Worm (Caenorhabditis elegans) whole organism, early embryonic: ENCODE data around the gene C43H6.4.

ENCODE experiments used
- B0310.2 ChIP-seq: sonication (generic microtip); optimal IDR thresholded peaks from 2 replicates; lab custom pipeline; 2016; ENCODE audit warnings: mild to moderate bottlenecking, missing genetic modification characterization, missing compliant biosample characterization
- F13C5.2 ChIP-seq: sonication (generic microtip); optimal IDR thresholded peaks from 2 replicates; lab custom pipeline; 2017; ENCODE audit warnings: mild to moderate bottlenecking, missing genetic modification characterization, inconsistent platforms, missing compliant biosample characterization
- aly-1 ChIP-seq: sonication (generic microtip); optimal IDR thresholded peaks from 2 replicates; lab custom pipeline; 2016; ENCODE audit warnings: missing genetic modification characterization, missing compliant biosample characterization
- ama-1 ChIP-seq: fragments of 150-350 bp; optimal IDR thresholded peaks from 2 replicates; lab custom pipeline; 2014
- ceh-13 ChIP-seq: fragments of 200-800 bp; sonication (Bioruptor generic); optimal IDR thresholded peaks from 2 replicates; lab custom pipeline; 2018; ENCODE audit warnings: mild to moderate bottlenecking, missing genetic modification characterization, missing compliant biosample characterization
- ceh-36 ChIP-seq: sonication (generic microtip); optimal IDR thresholded peaks from 2 replicates; lab custom pipeline; 2016; ENCODE audit warnings: missing genetic modification characterization, inconsistent platforms, missing compliant biosample characterization
- ets-7 ChIP-seq: sonication (generic microtip); optimal IDR thresholded peaks from 2 replicates; lab custom pipeline; 2016; ENCODE audit warnings: missing genotype, missing genetic modification characterization, missing compliant biosample characterization
- flt-1 ChIP-seq: fragments of 200-800 bp; sonication (Bioruptor generic); IDR thresholded peaks from 2 replicates; pipeline ENCODE4 v1.3.6; 2022; ENCODE audit warnings: missing genetic modification characterization, missing compliant biosample characterization
- hmbx-1 ChIP-seq: sonication (generic microtip); optimal IDR thresholded peaks from 2 replicates; lab custom pipeline; 2016; ENCODE audit warnings: mild to moderate bottlenecking, missing genetic modification characterization, missing compliant biosample characterization
- hmg-4 ChIP-seq: fragments of 200-800 bp; sonication (Bioruptor generic); optimal IDR thresholded peaks from 2 replicates; lab custom pipeline; 2018; ENCODE audit warnings: mild to moderate bottlenecking, missing genetic modification characterization, missing compliant biosample characterization
- hnd-1 ChIP-seq: sonication (generic microtip); optimal IDR thresholded peaks from 2 replicates; lab custom pipeline; 2016; ENCODE audit warnings: missing genetic modification characterization, missing compliant biosample characterization
- pes-1 ChIP-seq: fragments of 200-800 bp; sonication (Bioruptor generic); IDR thresholded peaks from 2 replicates; pipeline ENCODE4 v1.3.6; 2022; ENCODE audit warnings: missing genetic modification reagents, missing genetic modification characterization, missing compliant biosample characterization
- scrt-1 ChIP-seq: fragments of 200-800 bp; sonication (Bioruptor generic); IDR thresholded peaks from 2 replicates; pipeline ENCODE4 v1.3.6; 2022; ENCODE audit warnings: missing genetic modification characterization, missing compliant biosample characterization
- sea-1 ChIP-seq: fragments of 200-800 bp; sonication (Bioruptor generic); conservative IDR thresholded peaks from 2 replicates; pipeline ENCODE4 v1.3.6; 2022; ENCODE audit warnings: missing genetic modification characterization, missing compliant biosample characterization
- tbx-11 ChIP-seq: fragments of 200-800 bp; sonication (Bioruptor generic); IDR thresholded peaks from 2 replicates; pipeline ENCODE4 v1.3.6; 2022; ENCODE audit warnings: missing genetic modification characterization, missing compliant biosample characterization
- tbx-37 ChIP-seq: fragments of 200-800 bp; sonication (Bioruptor generic); conservative IDR thresholded peaks from 2 replicates; pipeline ENCODE4 v1.3.6; 2022; ENCODE audit warnings: missing genetic modification reagents, missing genetic modification characterization, missing compliant biosample characterization
- tra-4 ChIP-seq: sonication (generic microtip); optimal IDR thresholded peaks from 2 replicates; lab custom pipeline; 2017; ENCODE audit warnings: missing genetic modification characterization, missing compliant biosample characterization

Gene C43H6.4

ce11 chrX:2435353-2435752, 31.5 kb downstream of the C43H6.4 start:
- no peak for TF ChIP-seq tra-4 (tag; lab: Kevin White, UChicago)
- TF ChIP-seq sea-1 = no peak
- no peak for TF ChIP-seq tbx-11 (GFP tag; lab: Robert Waterston, UW)
- TF ChIP-seq ama-1 (lab: Kevin White, UChicago) = no peak
- no peak for TF ChIP-seq hnd-1 (tag; lab: Kevin White, UChicago)
- no peak for TF ChIP-seq B0310.2 (tag; lab: Kevin White, UChicago)
- no peak for TF ChIP-seq aly-1 (tag; lab: Kevin White, UChicago)
- TF ChIP-seq ceh-13 (GFP tag; lab: Kevin White, UChicago) = no peak
- no peak for TF ChIP-seq hmbx-1 (tag; lab: Kevin White, UChicago)
- no peak for TF ChIP-seq scrt-1 (GFP tag; lab: Robert Waterston, UW)

ce11 chrX:2438857-2439256, 35.0 kb downstream of the C43H6.4 start, which contains the start of gene gid-2:
Gene gid-2, minus strand, starts transcription at chrX:2438957.
- TF ChIP-seq sea-1 (no peak), ceh-13 (GFP tag; lab: Kevin White, UChicago) (no peak), B0310.2 (tag; lab: Kevin White, UChicago) (no peak), pes-1 (GFP tag; lab: Robert Waterston, UW) (no peak), ceh-36 (tag; lab: Kevin White, UChicago) (no peak), hnd-1 (tag; lab: Kevin White, UChicago) (no peak), aly-1 (tag; lab: Kevin White, UChicago) (no peak), hmbx-1 (tag; lab: Kevin White, UChicago) (no peak)

ce11 chrX:2439309-2439708, 35.5 kb downstream of the C43H6.4 start:
- TF ChIP-seq tra-4 (tag; lab: Kevin White, UChicago) (no peak), hnd-1 (tag; lab: Kevin White, UChicago) (no peak), aly-1 (tag; lab: Kevin White, UChicago) (no peak), F13C5.2 (tag; lab: Kevin White, UChicago) (no peak), tbx-11 (GFP tag; lab: Robert Waterston, UW) (no peak)

ce11 chrX:2439728-2440127, 35.9 kb downstream of the C43H6.4 start:
- TF ChIP-seq hmg-4 (GFP tag; lab: Kevin White, UChicago) (no peak), ets-7 (tag; lab: Kevin White, UChicago) (no peak), ceh-13 (GFP tag; lab: Kevin White, UChicago) (no peak), sea-1 (no peak), scrt-1 (GFP tag; lab: Robert Waterston, UW) (no peak), pes-1 (GFP tag; lab: Robert Waterston, UW) (no peak), ama-1 (lab: Kevin White, UChicago) (no peak)

- no peak for TF ChIP-seq ceh-36 (tag; lab: Kevin White, UChicago)
Measured at ce11 chrX:2441163-2441562, 37.3 kb downstream of the C43H6.4 start.

ce11 chrX:2443304-2443703, 39.5 kb downstream of the C43H6.4 start, which contains the start of gene T07D1.3:
Gene T07D1.3, minus strand, starts transcription at chrX:2443404.
- TF ChIP-seq scrt-1 (GFP tag; lab: Robert Waterston, UW) (no peak), ceh-13 (GFP tag; lab: Kevin White, UChicago) (no peak), tbx-37 (GFP tag; lab: Robert Waterston, UW) (no peak), aly-1 (tag; lab: Kevin White, UChicago) (no peak), B0310.2 (tag; lab: Kevin White, UChicago) (no peak), tra-4 (tag; lab: Kevin White, UChicago) (no peak), sea-1 (no peak), ama-1 (lab: Kevin White, UChicago) (no peak), ceh-36 (tag; lab: Kevin White, UChicago) (no peak), hmbx-1 (tag; lab: Kevin White, UChicago) (no peak), pes-1 (GFP tag; lab: Robert Waterston, UW) (no peak), tbx-11 (GFP tag; lab: Robert Waterston, UW) (no peak), ets-7 (tag; lab: Kevin White, UChicago) (no peak), flt-1 (GFP tag; lab: Robert Waterston, UW) (no peak), hnd-1 (tag; lab: Kevin White, UChicago) (no peak), hmg-4 (GFP tag; lab: Kevin White, UChicago) (no peak), F13C5.2 (tag; lab: Kevin White, UChicago) (no peak)

- TF ChIP-seq aly-1 (tag; lab: Kevin White, UChicago) (no peak), sea-1 (no peak), hnd-1 (tag; lab: Kevin White, UChicago) (no peak)
Measured at ce11 chrX:2446185-2446584, 42.4 kb downstream of the C43H6.4 start.

ce11 chrX:2447214-2447613, 43.4 kb downstream of the C43H6.4 start:
- TF ChIP-seq B0310.2 (tag; lab: Kevin White, UChicago) = peak; percentile 10
- TF ChIP-seq ets-7 (tag; lab: Kevin White, UChicago) = no peak

- no peak for TF ChIP-seq B0310.2 (tag; lab: Kevin White, UChicago)
- no peak for TF ChIP-seq tra-4 (tag; lab: Kevin White, UChicago)
Measured at ce11 chrX:2450994-2451393, 47.2 kb downstream of the C43H6.4 start.
